Fruit fly (Drosophila melanogaster) whole organism: ENCODE results near the gene Gycalpha99B.

Experiments used
- pan ChIP-seq: fragments of >200 bp; optimal IDR thresholded peaks from 2 replicates; lab custom pipeline; 2017
- psq ChIP-seq: fragments of >200 bp; optimal IDR thresholded peaks from 2 replicates; lab custom pipeline; 2017
- usp ChIP-seq: fragments of >200 bp; optimal IDR thresholded peaks from 2 replicates; lab custom pipeline; 2017; ENCODE audit warnings: missing biosample characterization, missing genetic modification characterization, mixed read lengths

dm6 chr3R:29705789-29706303, 23.5 kb downstream of the Gycalpha99B start:
- no peak for TF ChIP-seq psq (lab: Kevin White, UChicago)
- TF ChIP-seq usp (GFP tag; lab: Kevin White, UChicago) = no peak
- TF ChIP-seq pan = no peak
